Fruit fly (Drosophila melanogaster) whole organism, embryonic: Measurements from ENCODE around the gene CG1927.

Experiments used
- Atf-2 ChIP-seq: fragments of 200-800 bp; sonication (Bioruptor generic); optimal IDR thresholded peaks from 2 replicates; lab custom pipeline; 2016; ENCODE audit warnings: missing biosample characterization, missing genetic modification characterization
- CG16813 ChIP-seq: fragments of 200-800 bp; sonication (Bioruptor generic); IDR thresholded peaks from 3 replicates; pipeline ENCODE4 v1.3.6; 2022; ENCODE audit warnings: missing biosample characterization, missing genetic modification characterization; ENCODE audit not compliant: partially characterized antibody
- CG30403 ChIP-seq: fragments of 200-800 bp; sonication (Bioruptor generic); optimal IDR thresholded peaks from 3 replicates; lab custom pipeline; 2016; ENCODE audit warnings: missing biosample characterization, missing genetic modification characterization
- CG7928 ChIP-seq: fragments of 200-800 bp; sonication (Bioruptor generic); optimal IDR thresholded peaks from 2 replicates; lab custom pipeline; 2017; ENCODE audit warnings: missing biosample characterization, mild to moderate bottlenecking, missing genetic modification characterization
- CTCF ChIP-seq: fragments of 200-800 bp; sonication (Bioruptor generic); optimal IDR thresholded peaks from 2 replicates; lab custom pipeline; 2017; ENCODE audit warnings: missing biosample characterization, mild to moderate bottlenecking, missing genetic modification characterization, moderate library complexity
- Camta ChIP-seq: fragments of 200-800 bp; sonication (Bioruptor generic); optimal IDR thresholded peaks from 2 replicates; lab custom pipeline; 2016; ENCODE audit warnings: missing biosample characterization, missing genetic modification characterization
- Eip74EF ChIP-seq, 2 experiments: fragments of 200-800 bp in 1 of 2; fragments of >200 bp in 1 of 2; sonication (Bioruptor generic) in 1 of 2; optimal IDR thresholded peaks; 2 replicates each; lab custom pipeline; 2017 to 2019; ENCODE audit warnings: missing biosample characterization in 2 of 2, missing genetic modification characterization in 2 of 2, mild to moderate bottlenecking in 1 of 2, moderate library complexity in 1 of 2
- Ets65A ChIP-seq: fragments of 200-800 bp; sonication (Bioruptor generic); peaks from one replicate; lab custom pipeline; 2016; ENCODE audit warnings: missing biosample characterization, missing genetic modification characterization
- inv ChIP-seq: fragments of 200-800 bp; sonication (Bioruptor generic); IDR thresholded peaks from 2 replicates; pipeline ENCODE4 v1.3.6; 2022; ENCODE audit warnings: missing biosample characterization, missing genetic modification characterization; ENCODE audit not compliant: partially characterized antibody

DNA sequence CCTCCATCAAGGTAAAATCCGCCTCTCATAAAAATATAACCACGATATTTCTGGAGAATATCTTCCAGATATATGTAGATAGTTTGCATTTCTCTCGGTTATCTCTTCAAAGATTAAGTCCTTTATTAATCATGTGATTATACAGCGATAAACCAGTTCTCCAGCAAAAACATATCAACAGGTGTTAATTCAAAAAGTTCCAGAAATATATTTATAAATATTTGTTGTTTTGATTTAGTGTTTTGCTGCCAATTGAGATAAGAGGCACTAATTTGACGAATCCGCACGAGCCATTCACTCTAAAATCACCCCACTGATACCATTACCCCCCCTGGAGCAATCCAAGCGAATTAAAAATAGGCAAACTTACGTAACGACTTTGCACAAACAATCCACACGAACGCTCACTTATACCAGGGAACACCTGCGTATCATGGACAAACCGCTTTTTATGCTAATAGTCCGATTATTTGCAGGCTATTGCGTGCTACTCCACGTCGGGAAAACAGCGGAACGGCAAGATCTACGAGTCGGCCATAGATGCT is 5.2 kb downstream of the CG1927 start:
- TF ChIP-seq Atf-2 (no peak), CG16813 (no peak), inv (no peak), Eip74EF (GFP tag; optimal IDR thresholded peaks at IDR 0.05; lab: Kevin White, UChicago) (no peak), CG7928 (GFP tag; lab: Kevin White, UChicago) (no peak), CG30403 (no peak), Ets65A (GFP tag; lab: Kevin White, UChicago) (no peak), CTCF (no peak), Camta (GFP tag; lab: Kevin White, UChicago) (no peak)
